Worm (Caenorhabditis elegans) whole organism, L4 larva: Measurements from ENCODE around the gene F09E10.6.
A peak's percentile ranks its signal among the peaks of the same experiment; 100 is the strongest.

Experiments used
- D1046.2 ChIP-seq: fragments of 200-800 bp; sonication (Bioruptor generic); IDR thresholded peaks from 2 replicates; pipeline ENCODE4 v1.3.6; 2022; ENCODE audit warnings: missing genetic modification characterization, missing compliant biosample characterization
- F10B5.3 ChIP-seq: sonication (generic microtip); optimal IDR thresholded peaks from 2 replicates; lab custom pipeline; 2016; ENCODE audit warnings: mild to moderate bottlenecking, missing genetic modification characterization, missing compliant biosample characterization
- F26F4.8 ChIP-seq: fragments of 200-800 bp; sonication (Bioruptor generic); conservative IDR thresholded peaks from 2 replicates; pipeline ENCODE4 v1.3.6; 2022; ENCODE audit warnings: missing genetic modification characterization, missing compliant biosample characterization
- F37D6.2 ChIP-seq: sonication (generic microtip); optimal IDR thresholded peaks from 2 replicates; lab custom pipeline; 2016; ENCODE audit warnings: mild to moderate bottlenecking, missing genetic modification characterization, missing compliant biosample characterization
- F44E2.7 ChIP-seq: fragments of 200-800 bp; sonication (Bioruptor generic); IDR thresholded peaks from 2 replicates; pipeline ENCODE4 v2.1.2; 2022; ENCODE audit warnings: missing genetic modification characterization, missing compliant biosample characterization
- F49E8.2 ChIP-seq: sonication (generic microtip); optimal IDR thresholded peaks from 2 replicates; lab custom pipeline; 2016; ENCODE audit warnings: missing compliant biosample characterization, mild to moderate bottlenecking, missing genetic modification characterization, borderline replicate concordance
- T20F7.1 ChIP-seq: fragments of 200-800 bp; sonication (Bioruptor generic); optimal IDR thresholded peaks from 2 replicates; lab custom pipeline; 2018; ENCODE audit warnings: mild to moderate bottlenecking, missing genetic modification characterization, missing compliant biosample characterization
- T26A8.4 ChIP-seq: fragments of 200-800 bp; sonication (Bioruptor generic); IDR thresholded peaks from 2 replicates; pipeline ENCODE4 v1.3.6; 2022; ENCODE audit warnings: missing genetic modification characterization, missing compliant biosample characterization
- Y48G9A.11 ChIP-seq: fragments of 200-800 bp; sonication (Bioruptor generic); IDR thresholded peaks from 2 replicates; pipeline ENCODE4 v1.3.6; 2022; ENCODE audit warnings: missing genetic modification reagents, missing genetic modification characterization, missing compliant biosample characterization
- Y75B8A.6 ChIP-seq: fragments of 200-800 bp; sonication (Bioruptor generic); IDR thresholded peaks from 2 replicates; pipeline ENCODE4 v1.3.6; 2022; ENCODE audit warnings: missing genetic modification reagents, missing genetic modification characterization, missing compliant biosample characterization
- ZK337.2 ChIP-seq: fragments of 200-800 bp; sonication (Bioruptor generic); IDR thresholded peaks from 2 replicates; pipeline ENCODE4 v1.3.6; 2022; ENCODE audit warnings: missing genetic modification reagents, missing genetic modification characterization, missing compliant biosample characterization
- ZK546.5 ChIP-seq, 2 experiments: sonication (generic microtip); optimal IDR thresholded peaks; 2 replicates each; lab custom pipeline; 2017; ENCODE audit warnings: missing biosample characterization in 2 of 2, missing genetic modification characterization in 2 of 2
- aha-1 ChIP-seq: fragments of 150-350 bp; peaks from one replicate; lab custom pipeline; 2014; ENCODE audit warnings: missing biosample characterization, missing genetic modification characterization
- arid-1 ChIP-seq: fragments of 200-800 bp; sonication (Bioruptor generic); conservative IDR thresholded peaks from 2 replicates; pipeline ENCODE4 v1.3.6; 2022; ENCODE audit warnings: missing genetic modification reagents, missing genetic modification characterization, missing compliant biosample characterization
- ceh-20 ChIP-seq: fragments of 200-800 bp; sonication (Bioruptor generic); IDR thresholded peaks from 2 replicates; pipeline ENCODE4 v1.3.6; 2022; ENCODE audit warnings: missing genetic modification reagents, missing genetic modification characterization, missing compliant biosample characterization
- ceh-28 ChIP-seq: fragments of 150-350 bp; optimal IDR thresholded peaks from 2 replicates; lab custom pipeline; 2014; ENCODE audit warnings: missing biosample characterization, missing genetic modification reagents, missing genetic modification characterization
- ceh-32 ChIP-seq: sonication (generic microtip); optimal IDR thresholded peaks from 2 replicates; lab custom pipeline; 2016; ENCODE audit warnings: mild to moderate bottlenecking, missing genetic modification characterization, missing compliant biosample characterization; ENCODE audit not compliant: poor library complexity
- ceh-44 ChIP-seq: fragments of 200-800 bp; sonication (Bioruptor generic); IDR thresholded peaks from 2 replicates; pipeline ENCODE4 v1.3.6; 2022; ENCODE audit warnings: missing genetic modification reagents, missing genetic modification characterization, missing compliant biosample characterization
- ceh-62 ChIP-seq: sonication (generic microtip); optimal IDR thresholded peaks from 2 replicates; lab custom pipeline; 2017; ENCODE audit warnings: missing biosample characterization, missing genetic modification characterization
- ceh-82 ChIP-seq: sonication (generic microtip); optimal IDR thresholded peaks from 2 replicates; lab custom pipeline; 2017; ENCODE audit warnings: missing biosample characterization, missing genetic modification characterization
- cey-2 ChIP-seq: sonication (generic microtip); optimal IDR thresholded peaks from 3 replicates; lab custom pipeline; 2017; ENCODE audit warnings: missing genetic modification characterization, mild to moderate bottlenecking, missing compliant biosample characterization, antibody characterized with exemption, borderline replicate concordance; ENCODE audit not compliant: insufficient read depth
- ctbp-1 ChIP-seq: fragments of 200-800 bp; sonication (Bioruptor generic); IDR thresholded peaks from 2 replicates; pipeline ENCODE4 v1.3.6; 2022; ENCODE audit warnings: missing genetic modification reagents, missing genetic modification characterization, missing compliant biosample characterization
- daf-12 ChIP-seq: fragments of 150-350 bp; optimal IDR thresholded peaks from 2 replicates; lab custom pipeline; 2014; ENCODE audit warnings: missing biosample characterization, missing genetic modification reagents, missing genetic modification characterization
- daf-16 ChIP-seq, 3 experiments: sonication (generic microtip); optimal IDR thresholded peaks; 2 replicates each; lab custom pipeline; 2016 to 2017; ENCODE audit warnings: missing genetic modification characterization in 3 of 3, missing genetic modification reagents in 3 of 3, mild to moderate bottlenecking in 2 of 3, missing compliant biosample characterization in 2 of 3, missing biosample characterization in 1 of 3, moderate library complexity in 1 of 3
- daf-19 ChIP-seq: fragments of 200-800 bp; sonication (Bioruptor generic); conservative IDR thresholded peaks from 2 replicates; pipeline ENCODE4 v1.3.6; 2022; ENCODE audit warnings: missing genetic modification characterization, missing compliant biosample characterization
- dmd-9 ChIP-seq: fragments of 200-800 bp; sonication (Bioruptor generic); IDR thresholded peaks from 2 replicates; pipeline ENCODE4 v1.3.6; 2022; ENCODE audit warnings: missing genetic modification reagents, missing genetic modification characterization, missing compliant biosample characterization
- dpl-1 ChIP-seq: fragments of 150-350 bp; optimal IDR thresholded peaks from 2 replicates; lab custom pipeline; 2014; ENCODE audit warnings: missing biosample characterization, missing genetic modification reagents, missing genetic modification characterization
- dve-1 ChIP-seq: sonication (generic microtip); optimal IDR thresholded peaks from 2 replicates; lab custom pipeline; 2017; ENCODE audit warnings: antibody characterized with exemption, mild to moderate bottlenecking, missing genetic modification characterization, missing compliant biosample characterization; ENCODE audit not compliant: insufficient read depth
- egl-27 ChIP-seq: sonication (generic microtip); optimal IDR thresholded peaks from 3 replicates; lab custom pipeline; 2017; ENCODE audit warnings: missing biosample characterization, missing genetic modification reagents, missing genetic modification characterization
- fkh-10 ChIP-seq: fragments of 150-350 bp; optimal IDR thresholded peaks from 2 replicates; lab custom pipeline; 2014; ENCODE audit warnings: missing biosample characterization, missing genetic modification reagents, missing genetic modification characterization
- hlh-30 ChIP-seq: sonication (generic microtip); optimal IDR thresholded peaks from 2 replicates; lab custom pipeline; 2017; ENCODE audit warnings: antibody characterized with exemption, mild to moderate bottlenecking, missing genetic modification characterization, missing compliant biosample characterization; ENCODE audit not compliant: insufficient read depth
- hmg-1.1 ChIP-seq: fragments of 200-800 bp; sonication (Bioruptor generic); IDR thresholded peaks from 2 replicates; pipeline ENCODE4 v1.3.6; 2022; ENCODE audit warnings: missing genetic modification reagents, missing genetic modification characterization, missing compliant biosample characterization
- jun-1 ChIP-seq: fragments of 150-350 bp; optimal IDR thresholded peaks from 2 replicates; lab custom pipeline; 2014; ENCODE audit warnings: missing biosample characterization, missing genetic modification reagents, missing genetic modification characterization
- lin-13 ChIP-seq: fragments of 150-350 bp; optimal IDR thresholded peaks from 2 replicates; lab custom pipeline; 2014; ENCODE audit warnings: missing biosample characterization, missing genetic modification reagents, missing genetic modification characterization
- lin-29 ChIP-seq: fragments of 200-800 bp; sonication (Bioruptor generic); IDR thresholded peaks from 2 replicates; pipeline ENCODE4 v1.3.6; 2022; ENCODE audit warnings: missing genetic modification reagents, missing genetic modification characterization, missing compliant biosample characterization
- lir-3 ChIP-seq: sonication (generic microtip); optimal IDR thresholded peaks from 2 replicates; lab custom pipeline; 2016; ENCODE audit warnings: mild to moderate bottlenecking, missing genetic modification characterization, missing compliant biosample characterization
- mdt-29 ChIP-seq: fragments of 200-800 bp; sonication (Bioruptor generic); IDR thresholded peaks from 2 replicates; pipeline ENCODE4 v1.3.6; 2022; ENCODE audit warnings: missing genetic modification reagents, missing genetic modification characterization, missing compliant biosample characterization
- nhr-102 ChIP-seq: sonication (generic microtip); optimal IDR thresholded peaks from 2 replicates; lab custom pipeline; 2016; ENCODE audit warnings: mild to moderate bottlenecking, missing genetic modification characterization, moderate library complexity, missing compliant biosample characterization
- nhr-237 ChIP-seq: sonication (generic microtip); optimal IDR thresholded peaks from 2 replicates; lab custom pipeline; 2017; ENCODE audit warnings: missing biosample characterization, missing genetic modification characterization
- nhr-25 ChIP-seq: sonication (generic microtip); optimal IDR thresholded peaks from 2 replicates; lab custom pipeline; 2017; ENCODE audit warnings: missing genetic modification characterization, mild to moderate bottlenecking, missing compliant biosample characterization, antibody characterized with exemption, moderate library complexity, borderline replicate concordance; ENCODE audit not compliant: insufficient read depth
- nhr-28 ChIP-seq: fragments of 150-350 bp; optimal IDR thresholded peaks from 2 replicates; lab custom pipeline; 2014; ENCODE audit warnings: missing biosample characterization, missing genetic modification characterization
- nhr-48 ChIP-seq: sonication (generic microtip); optimal IDR thresholded peaks from 2 replicates; lab custom pipeline; 2016; ENCODE audit warnings: mild to moderate bottlenecking, missing genetic modification characterization, missing compliant biosample characterization
- nhr-6 ChIP-seq: fragments of 150-350 bp; optimal IDR thresholded peaks from 2 replicates; lab custom pipeline; 2014; ENCODE audit warnings: missing biosample characterization, missing genetic modification characterization
- php-3 ChIP-seq: fragments of 200-800 bp; sonication (Bioruptor generic); IDR thresholded peaks from 2 replicates; pipeline ENCODE4 v1.3.6; 2022; ENCODE audit warnings: missing genetic modification reagents, missing genetic modification characterization, missing compliant biosample characterization
- pqm-1 ChIP-seq: sonication (generic microtip); optimal IDR thresholded peaks from 2 replicates; lab custom pipeline; 2017; ENCODE audit warnings: missing biosample characterization, missing genetic modification characterization
- rbr-2 ChIP-seq: sonication (generic microtip); optimal IDR thresholded peaks from 2 replicates; lab custom pipeline; 2016; ENCODE audit warnings: missing genotype, missing genetic modification characterization, missing compliant biosample characterization
- snpc-4 ChIP-seq: fragments of 150-350 bp; optimal IDR thresholded peaks from 2 replicates; lab custom pipeline; 2014; ENCODE audit warnings: missing biosample characterization, missing genetic modification characterization
- tra-1 ChIP-seq: fragments of 200-800 bp; sonication (Bioruptor generic); IDR thresholded peaks from 2 replicates; pipeline ENCODE4 v1.3.6; 2022; ENCODE audit warnings: missing genetic modification reagents, missing genetic modification characterization, missing compliant biosample characterization
- unc-39 ChIP-seq: sonication (generic microtip); optimal IDR thresholded peaks from 2 replicates; lab custom pipeline; 2017; ENCODE audit warnings: missing biosample characterization, missing genetic modification characterization
- zfp-2 ChIP-seq: sonication (generic microtip); optimal IDR thresholded peaks from 2 replicates; lab custom pipeline; 2016; ENCODE audit warnings: mild to moderate bottlenecking, missing genetic modification characterization, missing compliant biosample characterization

The F09E10.6 gene

ce11 chrX:1486135-1486648, 11.3 kb downstream of the F09E10.6 start, which contains the start of the genes D1005.10 and dhs-25 (continued):
- TF ChIP-seq T26A8.4 (GFP tag; lab: Robert Waterston, UW) (peak; percentile 12; the same call in 1 of the 2 replicates), ceh-20 (GFP tag; lab: Robert Waterston, UW) (peak; percentile 47; the same call in 1 of the 2 replicates), Y48G9A.11 (GFP tag; lab: Robert Waterston, UW) (no peak), lin-29 (GFP tag; lab: Robert Waterston, UW) (no peak), hlh-30 (tag; lab: Kevin White, UChicago) (peak; percentile 89), F37D6.2 (tag; lab: Kevin White, UChicago) (no peak), F44E2.7 (GFP tag; lab: Robert Waterston, UW) (no peak), unc-39 (tag; lab: Kevin White, UChicago) (no peak), ceh-62 (tag; lab: Kevin White, UChicago) (no peak), nhr-48 (peak; percentile 96), mdt-29 (GFP tag; lab: Robert Waterston, UW) (peak; percentile 84), ceh-82 (tag; lab: Kevin White, UChicago) (no peak), egl-27 (tag; lab: Kevin White, UChicago) (no peak), F49E8.2 (tag; lab: Kevin White, UChicago) (no peak), snpc-4 (tag; lab: Kevin White, UChicago) (no peak), nhr-28 (tag; lab: Kevin White, UChicago) (peak; percentile 68), ZK546.5 (tag; optimal IDR thresholded peaks at IDR 0.05; lab: Kevin White, UChicago) (no peak), zfp-2 (tag; lab: Kevin White, UChicago) (no peak), nhr-6 (tag; lab: Kevin White, UChicago) (peak; percentile 24), dpl-1 (no peak), daf-12 (tag; lab: Kevin White, UChicago) (no peak), Y75B8A.6 (GFP tag; lab: Robert Waterston, UW) (no peak), F10B5.3 (tag; lab: Kevin White, UChicago) (no peak), dve-1 (tag; lab: Kevin White, UChicago) (peak; percentile 96), nhr-102 (tag; lab: Kevin White, UChicago) (peak; percentile 78), lir-3 (tag; lab: Kevin White, UChicago) (no peak), nhr-25 (peak; percentile 82), daf-16 (GFP tag; optimal IDR thresholded peaks at IDR 0.05; lab: Kevin White, UChicago) (peak; percentile 38 to 60), daf-16 (tag; optimal IDR thresholded peaks at IDR 0.05; lab: Kevin White, UChicago) (peak; percentile 92), daf-19 (GFP tag; lab: Robert Waterston, UW) (no peak), ceh-44 (no peak), ZK337.2 (no peak), hmg-1.1 (GFP tag; lab: Robert Waterston, UW) (peak; percentile 69), ctbp-1 (GFP tag; lab: Robert Waterston, UW) (no peak), T20F7.1 (GFP tag; lab: Kevin White, UChicago) (peak; percentile 43), rbr-2 (peak; percentile 31), dmd-9 (GFP tag; lab: Robert Waterston, UW) (no peak), D1046.2 (no peak), php-3 (peak; percentile 36; the same call in 1 of the 2 replicates), ceh-32 (tag; lab: Kevin White, UChicago) (no peak), nhr-237 (no peak), fkh-10 (GFP tag; lab: Kevin White, UChicago) (no peak), ceh-28 (tag; lab: Kevin White, UChicago) (no peak), jun-1 (tag; lab: Kevin White, UChicago) (no peak), lin-13 (GFP tag; lab: Kevin White, UChicago) (no peak), aha-1 (tag; lab: Kevin White, UChicago) (no peak), arid-1 (GFP tag; lab: Robert Waterston, UW) (no peak; the same call in 1 of the 2 replicates), pqm-1 (peak; percentile 0), cey-2 (tag; lab: Kevin White, UChicago) (no peak), tra-1 (GFP tag; lab: Robert Waterston, UW) (peak; percentile 78), F26F4.8 (GFP tag; lab: Robert Waterston, UW) (no peak)
